Fruit fly (Drosophila melanogaster): ENCODE measurements around the gene CG13847.

Gene CG13847

DNA sequence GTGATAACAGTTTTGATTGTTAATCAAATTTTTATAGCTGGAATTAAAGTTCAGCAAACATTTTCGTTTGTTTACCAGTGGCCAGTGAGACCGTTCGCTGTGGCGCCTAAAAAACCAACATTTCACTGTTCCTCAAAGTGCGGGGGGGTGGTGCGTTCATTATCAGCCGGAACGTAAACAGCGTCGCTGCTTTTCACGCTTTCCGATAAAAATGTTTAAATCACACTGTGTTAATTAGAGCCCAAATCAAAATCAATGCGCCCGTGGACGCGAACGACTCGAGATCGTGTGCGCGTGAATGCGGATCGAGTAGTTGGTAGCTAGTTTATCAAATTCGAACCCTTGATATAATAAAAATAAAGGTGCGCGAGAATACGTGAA is 11.9 kb upstream of the CG13847 start, which contains the start of gene CG34376 (continued):
- TF ChIP-seq ab (GFP tag; optimal IDR thresholded peaks at IDR 0.05) (no peak), CG34376 (GFP tag; optimal IDR thresholded peaks at IDR 0.05) (peak; percentile 99), NfI (GFP tag; optimal IDR thresholded peaks at IDR 0.05) (peak; percentile 49), CG12104 (GFP tag; optimal IDR thresholded peaks at IDR 0.05) (peak; percentile 2), Nf-YA (GFP tag; IDR thresholded peaks at IDR 0.05) (peak; percentile 22; the same call in 1 of the 2 replicates), CG12391 (tag; optimal IDR thresholded peaks at IDR 0.05) (peak; percentile 69), tap (tag; optimal IDR thresholded peaks at IDR 0.05) (no peak), jumu (GFP tag; optimal IDR thresholded peaks at IDR 0.05) (no peak), CG17802 (tag; optimal IDR thresholded peaks at IDR 0.05) (no peak), CG11398 (GFP tag; optimal IDR thresholded peaks at IDR 0.05) (no peak), Atf3 (GFP tag; optimal IDR thresholded peaks at IDR 0.05) (no peak), pita (GFP tag; optimal IDR thresholded peaks at IDR 0.05) (no peak), Ssrp (tag; optimal IDR thresholded peaks at IDR 0.05) (no peak), CG10462 (GFP tag; optimal IDR thresholded peaks at IDR 0.05) (no peak), CkIIα-i1 (GFP tag; IDR thresholded peaks at IDR 0.05) (no peak), CG7372 (GFP tag; IDR thresholded peaks at IDR 0.05) (peak; percentile 13; the same call in 1 of the 2 replicates), crol (GFP tag; IDR thresholded peaks at IDR 0.05) (peak; percentile 100), hb (GFP tag; IDR thresholded peaks at IDR 0.05; ENCODE audit: partially characterized antibody) (no peak), CG9609 (GFP tag; optimal IDR thresholded peaks at IDR 0.05) (no peak), Opbp (GFP tag; IDR thresholded peaks at IDR 0.05; ENCODE audit: partially characterized antibody) (peak; percentile 67), CG17328 (GFP tag; IDR thresholded peaks at IDR 0.05) (peak; percentile 47; the same call in 1 of the 2 replicates), fd64A (GFP tag; optimal IDR thresholded peaks at IDR 0.05) (no peak), exex (tag; optimal IDR thresholded peaks at IDR 0.05) (peak; percentile 72), CG17361 (GFP tag; IDR thresholded peaks at IDR 0.05) (peak; percentile 68; the same call in 1 of the 3 replicates), sens (GFP tag) (peak; percentile 89), CG10321 (GFP tag; IDR thresholded peaks at IDR 0.05) (no peak), tll (GFP tag; optimal IDR thresholded peaks at IDR 0.05) (no peak), CG4707 (GFP tag; optimal IDR thresholded peaks at IDR 0.05) (peak; percentile 9), CG15479 (GFP tag; optimal IDR thresholded peaks at IDR 0.05) (no peak), Blimp-1 (GFP tag; optimal IDR thresholded peaks at IDR 0.05) (no peak), CG4424 (GFP tag; optimal IDR thresholded peaks at IDR 0.05) (no peak), kni (GFP tag; optimal IDR thresholded peaks at IDR 0.05) (peak; percentile 46), Oli (tag; optimal IDR thresholded peaks at IDR 0.05) (no peak), CG30403 (GFP tag; optimal IDR thresholded peaks at IDR 0.05) (peak; percentile 34), CG7928 (GFP tag; optimal IDR thresholded peaks at IDR 0.05) (no peak), Dbx (GFP tag; IDR thresholded peaks at IDR 0.05) (peak; percentile 49; the same call in 1 of the 3 replicates), CG8359 (GFP tag; optimal IDR thresholded peaks at IDR 0.05; ENCODE audit: borderline replicate concordance) (no peak), klu (GFP tag; IDR thresholded peaks at IDR 0.05) (peak; percentile 34; the same call in 1 of the 2 replicates), CG4360 (GFP tag; IDR thresholded peaks at IDR 0.05) (no peak), al (GFP tag; IDR thresholded peaks at IDR 0.05) (no peak; the same call in 1 of the 2 replicates), MBD-R2 (GFP tag; IDR thresholded peaks at IDR 0.05) (peak; percentile 65), CG15601 (tag; optimal IDR thresholded peaks at IDR 0.05) (peak; percentile 50), gsb-n (tag; optimal IDR thresholded peaks at IDR 0.05) (peak; percentile 72), CG1792 (GFP tag; optimal IDR thresholded peaks at IDR 0.05) (no peak), bowl (GFP tag; IDR thresholded peaks at IDR 0.05) (no peak; the same call in 1 of the 2 replicates), unpg (GFP tag; optimal IDR thresholded peaks at IDR 0.05) (peak; percentile 28), NK7.1 (GFP tag; optimal IDR thresholded peaks at IDR 0.05) (no peak), CG2712 (tag; optimal IDR thresholded peaks at IDR 0.05) (peak; percentile 29), Meics (GFP tag; optimal IDR thresholded peaks at IDR 0.05) (peak; percentile 55), onecut (GFP tag; IDR thresholded peaks at IDR 0.05) (peak; percentile 50), ttk (GFP tag; IDR thresholded peaks at IDR 0.05) (peak; percentile 35; the same call in 1 of the 2 replicates)

Measured in whole organism, embryonic.